Fruit fly (Drosophila melanogaster) whole organism, embryonic: ENCODE results near the gene CG8149.

Experiments used
- B-H1 ChIP-seq: fragments of 200-800 bp; sonication (Bioruptor generic); IDR thresholded peaks from 3 replicates; pipeline ENCODE4 v1.3.6; 2022; ENCODE audit warnings: missing biosample characterization, missing genetic modification characterization
- B-H2 ChIP-seq: fragments of 200-800 bp; sonication (Bioruptor generic); optimal IDR thresholded peaks from 2 replicates; lab custom pipeline; 2018; ENCODE audit warnings: missing biosample characterization, mild to moderate bottlenecking, missing genetic modification characterization
- BEAF-32 ChIP-seq: fragments of 200-800 bp; sonication (Bioruptor generic); optimal IDR thresholded peaks from 3 replicates; lab custom pipeline; 2017; ENCODE audit warnings: missing biosample characterization, missing genetic modification characterization, mild to moderate bottlenecking, moderate library complexity, missing genetic modification reagents
- CG12299 ChIP-seq: fragments of 200-800 bp; sonication (Bioruptor generic); optimal IDR thresholded peaks from 2 replicates; lab custom pipeline; 2018; ENCODE audit warnings: missing biosample characterization, mild to moderate bottlenecking, missing genetic modification characterization
- CG1233 ChIP-seq: fragments of 200-800 bp; sonication (Bioruptor generic); optimal IDR thresholded peaks from 4 replicates; lab custom pipeline; 2018; ENCODE audit warnings: missing biosample characterization, mild to moderate bottlenecking, missing genetic modification characterization
- CG12659 ChIP-seq: fragments of 200-800 bp; sonication (Bioruptor generic); optimal IDR thresholded peaks from 3 replicates; lab custom pipeline; 2017; ENCODE audit warnings: mild to moderate bottlenecking, missing biosample characterization, missing genetic modification reagents, missing genetic modification characterization
- CG13424 ChIP-seq: fragments of 200-800 bp; sonication (Bioruptor generic); optimal IDR thresholded peaks from 2 replicates; lab custom pipeline; 2019; ENCODE audit warnings: missing biosample characterization, mild to moderate bottlenecking, missing genetic modification characterization, moderate library complexity
- CG15601 ChIP-seq: fragments of 200-800 bp; sonication (Bioruptor generic); optimal IDR thresholded peaks from 3 replicates; lab custom pipeline; 2019; ENCODE audit warnings: missing biosample characterization, mild to moderate bottlenecking, missing genetic modification characterization, moderate library complexity
- CG17829 ChIP-seq: fragments of 200-800 bp; optimal IDR thresholded peaks from 2 replicates; lab custom pipeline; 2019; ENCODE audit warnings: missing biosample characterization, mild to moderate bottlenecking, missing genetic modification characterization, moderate library complexity
- CG18476 ChIP-seq: fragments of 200-800 bp; sonication (Bioruptor generic); optimal IDR thresholded peaks from 2 replicates; lab custom pipeline; 2016; ENCODE audit warnings: missing biosample characterization, mild to moderate bottlenecking, missing genetic modification characterization
- CG18619 ChIP-seq: fragments of 200-800 bp; sonication (Bioruptor generic); optimal IDR thresholded peaks from 3 replicates; lab custom pipeline; 2017; ENCODE audit warnings: missing biosample characterization, mild to moderate bottlenecking, missing genetic modification characterization
- CG2120 ChIP-seq: fragments of 200-800 bp; sonication (Bioruptor generic); optimal IDR thresholded peaks from 3 replicates; lab custom pipeline; 2016; ENCODE audit warnings: missing biosample characterization, missing genetic modification characterization
- CG2129 ChIP-seq: fragments of 200-800 bp; sonication (Bioruptor generic); IDR thresholded peaks from 2 replicates; pipeline ENCODE4 v1.3.6; 2022; ENCODE audit warnings: missing biosample characterization, missing genetic modification characterization; ENCODE audit not compliant: partially characterized antibody
- CG2712 ChIP-seq: fragments of 200-800 bp; optimal IDR thresholded peaks from 3 replicates; lab custom pipeline; 2019; ENCODE audit warnings: missing biosample characterization, mild to moderate bottlenecking, missing genetic modification characterization, moderate library complexity
- CG33213 ChIP-seq: fragments of 200-800 bp; sonication (Bioruptor generic); optimal IDR thresholded peaks from 3 replicates; lab custom pipeline; 2016; ENCODE audit warnings: missing biosample characterization, missing genetic modification characterization
- CG3995 ChIP-seq: fragments of 200-800 bp; sonication (Bioruptor generic); optimal IDR thresholded peaks from 3 replicates; lab custom pipeline; 2016; ENCODE audit warnings: missing biosample characterization, missing genetic modification characterization
- CG4282 ChIP-seq: fragments of 200-800 bp; sonication (Bioruptor generic); optimal IDR thresholded peaks from 2 replicates; lab custom pipeline; 2016; ENCODE audit warnings: missing biosample characterization, missing genetic modification characterization
- CG4730 ChIP-seq: fragments of 200-800 bp; sonication (Bioruptor generic); IDR thresholded peaks from 2 replicates; pipeline ENCODE4 v1.3.6; 2022; ENCODE audit warnings: missing biosample characterization, missing genetic modification characterization
- CG7556 ChIP-seq: fragments of 200-800 bp; sonication (Bioruptor generic); optimal IDR thresholded peaks from 2 replicates; lab custom pipeline; 2017; ENCODE audit warnings: missing biosample characterization, mild to moderate bottlenecking, missing genetic modification characterization
- CHES-1-like ChIP-seq: fragments of 200-800 bp; sonication (Bioruptor generic); optimal IDR thresholded peaks from 2 replicates; lab custom pipeline; 2016; ENCODE audit warnings: missing biosample characterization, missing genetic modification characterization
- Dfd ChIP-seq, 2 experiments: fragments of >200 bp; optimal IDR thresholded peaks; 2 replicates each; lab custom pipeline; 2017; ENCODE audit warnings: missing biosample characterization in 2 of 2, missing genetic modification characterization in 2 of 2
- HmgZ ChIP-seq: fragments of 200-800 bp; sonication (Bioruptor generic); optimal IDR thresholded peaks from 2 replicates; lab custom pipeline; 2018; ENCODE audit warnings: missing biosample characterization, mild to moderate bottlenecking, missing genetic modification characterization
- Jarid2 ChIP-seq: fragments of 200-800 bp; sonication (Bioruptor generic); optimal IDR thresholded peaks from 3 replicates; lab custom pipeline; 2017; ENCODE audit warnings: mild to moderate bottlenecking, missing biosample characterization, missing genetic modification reagents, missing genetic modification characterization
- MBD-R2 ChIP-seq: fragments of 200-800 bp; sonication (Bioruptor generic); IDR thresholded peaks from 2 replicates; pipeline ENCODE4 v1.3.6; 2022; ENCODE audit warnings: missing biosample characterization, missing genetic modification characterization
- Meics ChIP-seq: fragments of 200-800 bp; sonication (Bioruptor generic); optimal IDR thresholded peaks from 2 replicates; lab custom pipeline; 2017; ENCODE audit warnings: missing biosample characterization, mild to moderate bottlenecking, missing genetic modification characterization
- Myb ChIP-seq: fragments of 200-800 bp; sonication (Bioruptor generic); optimal IDR thresholded peaks from 2 replicates; lab custom pipeline; 2016; ENCODE audit warnings: missing biosample characterization, missing genetic modification characterization
- NC2β ChIP-seq: fragments of 200-800 bp; sonication (Bioruptor generic); optimal IDR thresholded peaks from 2 replicates; lab custom pipeline; 2016; ENCODE audit warnings: missing biosample characterization, missing genetic modification characterization
- Nf-YC ChIP-seq: fragments of 200-800 bp; optimal IDR thresholded peaks from 3 replicates; lab custom pipeline; 2019; ENCODE audit warnings: missing biosample characterization, mild to moderate bottlenecking, missing genetic modification characterization, moderate library complexity
- PHDP ChIP-seq: fragments of 200-800 bp; sonication (Bioruptor generic); optimal IDR thresholded peaks from 3 replicates; lab custom pipeline; 2018; ENCODE audit warnings: missing biosample characterization, mild to moderate bottlenecking, missing genetic modification characterization, moderate library complexity
- Vsx1 ChIP-seq: fragments of 200-800 bp; sonication (Bioruptor generic); optimal IDR thresholded peaks from 2 replicates; lab custom pipeline; 2017; ENCODE audit warnings: missing biosample characterization, mild to moderate bottlenecking, missing genetic modification characterization, missing genetic modification reagents
- YL-1 ChIP-seq: fragments of 200-800 bp; sonication (Bioruptor generic); optimal IDR thresholded peaks from 3 replicates; lab custom pipeline; 2017; ENCODE audit warnings: missing biosample characterization, mild to moderate bottlenecking, missing genetic modification characterization
- ato ChIP-seq: fragments of 200-800 bp; sonication (Bioruptor generic); IDR thresholded peaks from 2 replicates; pipeline ENCODE4 v1.3.6; 2022; ENCODE audit warnings: missing biosample characterization, missing genetic modification characterization; ENCODE audit not compliant: partially characterized antibody
- en ChIP-seq: fragments of 200-800 bp; sonication (Bioruptor generic); optimal IDR thresholded peaks from 2 replicates; lab custom pipeline; 2016; ENCODE audit warnings: missing biosample characterization, missing genetic modification characterization
- ewg ChIP-seq: fragments of 200-800 bp; sonication (Bioruptor generic); optimal IDR thresholded peaks from 3 replicates; lab custom pipeline; 2017; ENCODE audit warnings: mild to moderate bottlenecking, missing biosample characterization, missing genetic modification reagents, missing genetic modification characterization
- gcm ChIP-seq: fragments of 200-800 bp; sonication (Bioruptor generic); optimal IDR thresholded peaks from 2 replicates; lab custom pipeline; 2019; ENCODE audit warnings: missing biosample characterization, mild to moderate bottlenecking, missing genetic modification characterization, moderate library complexity
- gfzf ChIP-seq: fragments of 200-800 bp; sonication (Bioruptor generic); optimal IDR thresholded peaks from 2 replicates; lab custom pipeline; 2016; ENCODE audit warnings: missing biosample characterization, mild to moderate bottlenecking, missing genetic modification characterization, moderate library complexity
- grau ChIP-seq: fragments of 200-800 bp; optimal IDR thresholded peaks from 3 replicates; lab custom pipeline; 2019; ENCODE audit warnings: missing biosample characterization, mild to moderate bottlenecking, missing genetic modification characterization, moderate library complexity
- insv ChIP-seq, 2 experiments: fragments of 200-800 bp; sonication (Bioruptor generic); optimal IDR thresholded peaks; 3 replicates each; lab custom pipeline; 2016 to 2018; ENCODE audit warnings: missing biosample characterization in 2 of 2, missing genetic modification characterization in 2 of 2
- inv ChIP-seq: fragments of 200-800 bp; sonication (Bioruptor generic); IDR thresholded peaks from 2 replicates; pipeline ENCODE4 v1.3.6; 2022; ENCODE audit warnings: missing biosample characterization, missing genetic modification characterization; ENCODE audit not compliant: partially characterized antibody
- jumu ChIP-seq: fragments of 200-800 bp; sonication (Bioruptor generic); optimal IDR thresholded peaks from 3 replicates; lab custom pipeline; 2016; ENCODE audit warnings: missing biosample characterization, missing genetic modification characterization
- lbe ChIP-seq: fragments of 200-800 bp; sonication (Bioruptor generic); optimal IDR thresholded peaks from 2 replicates; lab custom pipeline; 2016; ENCODE audit warnings: missing biosample characterization, mild to moderate bottlenecking, missing genetic modification characterization
- nerfin-2 ChIP-seq: fragments of 200-800 bp; sonication (Bioruptor generic); IDR thresholded peaks from 2 replicates; pipeline ENCODE4 v1.3.6; 2022; ENCODE audit warnings: missing biosample characterization, missing genetic modification characterization; ENCODE audit not compliant: partially characterized antibody
- pzg ChIP-seq: fragments of 200-800 bp; sonication (Bioruptor generic); optimal IDR thresholded peaks from 3 replicates; lab custom pipeline; 2018; ENCODE audit warnings: missing biosample characterization, mild to moderate bottlenecking, missing genetic modification characterization, moderate library complexity
- salm ChIP-seq: fragments of 200-800 bp; sonication (Bioruptor generic); optimal IDR thresholded peaks from 2 replicates; lab custom pipeline; 2018; ENCODE audit warnings: missing biosample characterization, mild to moderate bottlenecking, missing genetic modification characterization
- sens-2 ChIP-seq: fragments of 200-800 bp; sonication (Bioruptor generic); IDR thresholded peaks from 2 replicates; pipeline ENCODE4 v1.3.6; 2022; ENCODE audit warnings: missing biosample characterization, missing genetic modification characterization
- tna ChIP-seq: fragments of 200-800 bp; sonication (Bioruptor generic); IDR thresholded peaks from 2 replicates; pipeline ENCODE4 v1.3.6; 2022; ENCODE audit warnings: missing biosample characterization, missing genetic modification characterization; ENCODE audit not compliant: partially characterized antibody
- trh ChIP-seq: fragments of 200-800 bp; sonication (Bioruptor generic); optimal IDR thresholded peaks from 2 replicates; lab custom pipeline; 2016; ENCODE audit warnings: missing biosample characterization, missing genetic modification characterization
- unpg ChIP-seq: fragments of 200-800 bp; sonication (Bioruptor generic); optimal IDR thresholded peaks from 3 replicates; lab custom pipeline; 2018; ENCODE audit warnings: missing biosample characterization, mild to moderate bottlenecking, missing genetic modification characterization, moderate library complexity
- wdn ChIP-seq: fragments of 200-800 bp; sonication (Bioruptor generic); IDR thresholded peaks from 2 replicates; pipeline ENCODE4 v1.3.6; 2022; ENCODE audit warnings: missing biosample characterization, missing genetic modification characterization
- zen ChIP-seq: fragments of 200-800 bp; sonication (Bioruptor generic); optimal IDR thresholded peaks from 3 replicates; lab custom pipeline; 2018; ENCODE audit warnings: missing biosample characterization, mild to moderate bottlenecking, missing genetic modification characterization, moderate library complexity

CG8149 gene

DNA sequence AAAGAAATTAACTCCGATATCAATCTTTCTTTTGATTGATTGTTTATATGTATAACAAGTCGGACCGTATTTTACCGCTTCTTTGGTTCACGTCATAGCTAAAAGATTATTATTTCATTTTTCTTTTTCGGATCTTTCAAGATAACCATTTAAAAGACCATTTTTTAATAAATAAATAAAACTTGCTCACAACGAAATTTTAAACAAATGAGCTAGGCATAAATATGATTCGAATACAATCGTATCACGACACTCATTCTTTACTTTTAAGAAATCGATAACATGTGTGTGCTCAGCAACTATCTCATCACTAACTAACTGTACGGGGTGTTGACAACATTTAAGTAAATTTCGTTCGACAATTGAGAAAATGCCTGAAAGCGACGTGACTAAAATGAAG, at the start of gene CG8149 (continued):
- TF ChIP-seq CG4282 (GFP tag; lab: Kevin White, UChicago) (no peak), CG18476 (GFP tag; lab: Kevin White, UChicago) (no peak), CG2129 (peak; percentile 90), CG4730 (no peak), CG1233 (GFP tag; lab: Kevin White, UChicago) (peak; percentile 18), B-H2 (GFP tag; lab: Kevin White, UChicago) (peak; percentile 51), wdn (GFP tag; lab: Robert Waterston, UW) (no peak), pzg (GFP tag; lab: Kevin White, UChicago) (peak; percentile 76), Vsx1 (GFP tag; lab: Kevin White, UChicago) (peak; percentile 69), en (GFP tag; lab: Kevin White, UChicago) (no peak), CG12659 (peak; percentile 78), gfzf (peak; percentile 59), CG18619 (GFP tag; lab: Kevin White, UChicago) (no peak), BEAF-32 (GFP tag; lab: Kevin White, UChicago) (peak; percentile 88), HmgZ (tag; lab: Kevin White, UChicago) (peak; percentile 21), Myb (peak; percentile 8), NC2β (GFP tag; lab: Kevin White, UChicago) (no peak), jumu (peak; percentile 5), CG2712 (tag; lab: Kevin White, UChicago) (peak; percentile 35), gcm (no peak), Dfd (GFP tag; optimal IDR thresholded peaks at IDR 0.05; lab: Kevin White, UChicago) (no peak), nerfin-2 (GFP tag; lab: Robert Waterston, UW) (peak; percentile 83), Meics (GFP tag; lab: Kevin White, UChicago) (peak; percentile 3), trh (GFP tag; lab: Kevin White, UChicago) (no peak), insv (GFP tag; optimal IDR thresholded peaks at IDR 0.05; lab: Kevin White, UChicago) (peak in 1 of 2 experiments; percentile 17), unpg (GFP tag; lab: Kevin White, UChicago) (peak; percentile 6), Jarid2 (GFP tag; lab: Kevin White, UChicago) (no peak), Nf-YC (peak; percentile 24), salm (peak; percentile 20), zen (tag; lab: Kevin White, UChicago) (peak; percentile 68), grau (tag; lab: Kevin White, UChicago) (peak; percentile 34), CG17829 (tag; lab: Kevin White, UChicago) (peak; percentile 22), PHDP (tag; lab: Kevin White, UChicago) (peak; percentile 41), MBD-R2 (GFP tag; lab: Robert Waterston, UW) (peak; percentile 75), CG33213 (peak; percentile 48), CG13424 (tag; lab: Kevin White, UChicago) (peak; percentile 44), CG7556 (GFP tag; lab: Kevin White, UChicago) (no peak), CG3995 (GFP tag; lab: Kevin White, UChicago) (peak; percentile 57), lbe (GFP tag; lab: Kevin White, UChicago) (peak; percentile 70), CG2120 (peak; percentile 55), tna (GFP tag; lab: Robert Waterston, UW) (peak; percentile 76), inv (peak; percentile 77), B-H1 (no peak), ato (GFP tag; lab: Robert Waterston, UW) (peak; percentile 80), YL-1 (GFP tag; lab: Kevin White, UChicago) (peak; percentile 71), CG15601 (tag; lab: Kevin White, UChicago) (peak; percentile 54), sens-2 (GFP tag; lab: Robert Waterston, UW) (no peak), CHES-1-like (GFP tag; lab: Kevin White, UChicago) (peak; percentile 1), CG12299 (tag; lab: Kevin White, UChicago) (peak; percentile 35), ewg (no peak)
